Worm (Caenorhabditis elegans): ENCODE data around the gene Y41C4A.22.

DNA sequence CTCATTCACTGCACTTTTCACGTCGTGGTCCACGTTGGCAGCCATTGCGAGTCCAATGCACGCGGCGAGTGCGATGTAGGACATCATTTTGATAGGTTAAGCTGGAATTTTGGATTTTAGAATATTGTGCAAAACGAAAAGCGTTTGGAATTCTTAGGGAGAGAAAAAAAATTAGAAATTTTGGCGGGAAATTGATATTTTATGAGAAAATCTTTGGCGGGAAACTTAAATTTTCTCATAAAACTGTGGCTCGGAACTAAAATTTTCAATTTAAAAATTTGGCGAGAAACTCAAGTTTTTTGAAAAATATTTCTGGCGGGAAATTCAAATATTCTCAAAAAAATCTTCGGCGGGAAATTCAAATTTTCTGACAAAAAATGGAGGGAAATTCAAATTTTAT, 42.5 kb downstream of the Y41C4A.22 start, which contains the start of gene sup-1:
- TF ChIP-seq nhr-237 (tag; optimal IDR thresholded peaks at IDR 0.05) (no peak), pha-4 (tag; optimal IDR thresholded peaks at IDR 0.05) (no peak), ceh-43 (GFP tag; optimal IDR thresholded peaks at IDR 0.05) (no peak), sptf-1 (tag; optimal IDR thresholded peaks at IDR 0.05) (no peak), nhr-28 (tag; optimal IDR thresholded peaks at IDR 0.05) (no peak), elt-3 (tag; optimal IDR thresholded peaks at IDR 0.05) (no peak), mab-5 (tag; optimal IDR thresholded peaks at IDR 0.05) (no peak), unc-39 (tag; optimal IDR thresholded peaks at IDR 0.05) (no peak), blmp-1 (tag; optimal IDR thresholded peaks at IDR 0.05) (no peak), nhr-12 (tag; optimal IDR thresholded peaks at IDR 0.05) (no peak), ztf-11 (tag; optimal IDR thresholded peaks at IDR 0.05) (no peak), mls-2 (tag; optimal IDR thresholded peaks at IDR 0.05) (no peak)

Measured in whole organism, mixed stage, embryonic.